Fruit fly (Drosophila melanogaster): ENCODE measurements around the gene RAF2.

DNA sequence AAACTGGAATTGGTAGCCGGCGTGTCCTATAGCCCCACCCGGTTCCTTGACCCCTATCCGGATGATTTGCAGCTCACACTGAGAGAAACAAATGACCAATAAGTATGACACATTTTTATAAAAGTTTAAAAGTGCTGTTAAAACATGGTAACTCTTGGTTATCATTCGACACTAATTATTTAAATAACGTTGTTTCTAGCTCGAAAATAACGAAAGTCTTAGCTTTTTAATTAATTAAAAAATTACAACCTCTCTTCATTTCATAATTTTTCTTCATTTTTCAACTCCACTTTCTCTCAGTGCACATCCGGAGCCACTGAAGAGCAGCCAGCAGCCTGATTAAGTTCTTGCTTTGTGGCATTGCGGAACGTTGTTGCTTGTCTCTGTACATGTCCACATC, 21.9 kb upstream of the RAF2 start:
- TF ChIP-seq CG8478 (optimal IDR thresholded peaks at IDR 0.05): no peak
- TF ChIP-seq pan (optimal IDR thresholded peaks at IDR 0.05): no peak
- TF ChIP-seq usp (GFP tag; optimal IDR thresholded peaks at IDR 0.05): no peak
- TF ChIP-seq psq (optimal IDR thresholded peaks at IDR 0.05): no peak
- no peak for TF ChIP-seq Dll (optimal IDR thresholded peaks at IDR 0.05)
- TF ChIP-seq EcR (GFP tag; optimal IDR thresholded peaks at IDR 0.05): no peak

All from whole organism.